Fruit fly (Drosophila melanogaster) whole organism, embryonic: Measurements from ENCODE around the gene Mf.

Experiments used
- B-H2 ChIP-seq: fragments of 200-800 bp; sonication (Bioruptor generic); optimal IDR thresholded peaks from 2 replicates; lab custom pipeline; 2018; ENCODE audit warnings: missing biosample characterization, mild to moderate bottlenecking, missing genetic modification characterization
- CG1024 ChIP-seq: fragments of 200-800 bp; sonication (Bioruptor generic); IDR thresholded peaks from 2 replicates; pipeline ENCODE4 v1.3.6; 2022; ENCODE audit warnings: missing biosample characterization, missing genetic modification characterization
- CG10462 ChIP-seq: fragments of 200-800 bp; sonication (Bioruptor generic); optimal IDR thresholded peaks from 2 replicates; lab custom pipeline; 2016; ENCODE audit warnings: missing biosample characterization, missing genetic modification characterization
- CG10654 ChIP-seq: fragments of 200-800 bp; sonication (Bioruptor generic); optimal IDR thresholded peaks from 2 replicates; lab custom pipeline; 2016; ENCODE audit warnings: missing biosample characterization, missing genetic modification characterization
- CG11247 ChIP-seq: fragments of 200-800 bp; sonication (Bioruptor generic); IDR thresholded peaks from 2 replicates; pipeline ENCODE4 v1.3.6; 2022; ENCODE audit warnings: missing biosample characterization, missing genetic modification characterization
- CG1233 ChIP-seq: fragments of 200-800 bp; sonication (Bioruptor generic); optimal IDR thresholded peaks from 4 replicates; lab custom pipeline; 2018; ENCODE audit warnings: missing biosample characterization, mild to moderate bottlenecking, missing genetic modification characterization
- CG15011 ChIP-seq: fragments of 200-800 bp; sonication (Bioruptor generic); optimal IDR thresholded peaks from 3 replicates; lab custom pipeline; 2018; ENCODE audit warnings: missing biosample characterization, mild to moderate bottlenecking, missing genetic modification characterization
- CG1529 ChIP-seq: fragments of 200-800 bp; sonication (Bioruptor generic); optimal IDR thresholded peaks from 3 replicates; lab custom pipeline; 2018; ENCODE audit warnings: missing biosample characterization, missing genetic modification characterization
- CG1602 ChIP-seq: fragments of 200-800 bp; sonication (Bioruptor generic); optimal IDR thresholded peaks from 3 replicates; lab custom pipeline; 2016; ENCODE audit warnings: missing biosample characterization, missing genetic modification characterization
- CG17802 ChIP-seq: fragments of 200-800 bp; sonication (Bioruptor generic); optimal IDR thresholded peaks from 2 replicates; lab custom pipeline; 2018; ENCODE audit warnings: missing biosample characterization, mild to moderate bottlenecking, missing genetic modification characterization, moderate library complexity
- CG18619 ChIP-seq: fragments of 200-800 bp; sonication (Bioruptor generic); optimal IDR thresholded peaks from 3 replicates; lab custom pipeline; 2017; ENCODE audit warnings: missing biosample characterization, mild to moderate bottlenecking, missing genetic modification characterization
- CG18764 ChIP-seq: fragments of 200-800 bp; sonication (Bioruptor generic); optimal IDR thresholded peaks from 3 replicates; lab custom pipeline; 2016; ENCODE audit warnings: missing biosample characterization, missing genetic modification characterization
- CG2889 ChIP-seq: fragments of 200-800 bp; sonication (Bioruptor generic); IDR thresholded peaks from 3 replicates; pipeline ENCODE4 v1.3.6; 2022; ENCODE audit warnings: missing biosample characterization, missing genetic modification characterization
- CG31224 ChIP-seq: fragments of 200-800 bp; sonication (Bioruptor generic); IDR thresholded peaks from 2 replicates; pipeline ENCODE4 v1.3.6; 2022; ENCODE audit warnings: missing biosample characterization, missing genetic modification characterization
- CG3407 ChIP-seq: fragments of 200-800 bp; sonication (Bioruptor generic); optimal IDR thresholded peaks from 2 replicates; lab custom pipeline; 2018; ENCODE audit warnings: missing biosample characterization, mild to moderate bottlenecking, missing genetic modification characterization
- CG4404 ChIP-seq: fragments of 200-800 bp; sonication (Bioruptor generic); IDR thresholded peaks from 2 replicates; pipeline ENCODE4 v1.3.6; 2022; ENCODE audit warnings: missing biosample characterization, missing genetic modification characterization
- CG5953 ChIP-seq: fragments of 200-800 bp; sonication (Bioruptor generic); IDR thresholded peaks from 2 replicates; pipeline ENCODE4 v1.3.6; 2022; ENCODE audit warnings: missing biosample characterization, missing genetic modification characterization
- CG6689 ChIP-seq: fragments of 200-800 bp; sonication (Bioruptor generic); IDR thresholded peaks from 2 replicates; pipeline ENCODE4 v1.3.6; 2022; ENCODE audit warnings: missing biosample characterization, missing genetic modification characterization
- CG6854 ChIP-seq: fragments of 200-800 bp; sonication (Bioruptor generic); optimal IDR thresholded peaks from 3 replicates; lab custom pipeline; 2017; ENCODE audit warnings: missing biosample characterization, mild to moderate bottlenecking, missing genetic modification characterization
- CG7357 ChIP-seq: fragments of 200-800 bp; sonication (Bioruptor generic); IDR thresholded peaks from 3 replicates; pipeline ENCODE4 v1.3.6; 2022; ENCODE audit warnings: missing biosample characterization, missing genetic modification characterization
- CG7987 ChIP-seq: fragments of 200-800 bp; sonication (Bioruptor generic); optimal IDR thresholded peaks from 2 replicates; lab custom pipeline; 2018; ENCODE audit warnings: missing biosample characterization, mild to moderate bottlenecking, missing genetic modification characterization, moderate library complexity
- CG8089 ChIP-seq: fragments of 200-800 bp; sonication (Bioruptor generic); optimal IDR thresholded peaks from 3 replicates; lab custom pipeline; 2016; ENCODE audit warnings: missing biosample characterization, missing genetic modification characterization
- CG8478 ChIP-seq: fragments of >200 bp; optimal IDR thresholded peaks from 2 replicates; lab custom pipeline; 2018
- Dp ChIP-seq: fragments of 200-800 bp; sonication (Bioruptor generic); optimal IDR thresholded peaks from 2 replicates; lab custom pipeline; 2018; ENCODE audit warnings: missing biosample characterization, mild to moderate bottlenecking, missing genetic modification characterization, moderate library complexity
- Eip74EF ChIP-seq, 2 experiments: fragments of 200-800 bp in 1 of 2; fragments of >200 bp in 1 of 2; sonication (Bioruptor generic) in 1 of 2; optimal IDR thresholded peaks; 2 replicates each; lab custom pipeline; 2017 to 2019; ENCODE audit warnings: missing biosample characterization in 2 of 2, missing genetic modification characterization in 2 of 2, mild to moderate bottlenecking in 1 of 2, moderate library complexity in 1 of 2
- Hmr ChIP-seq: fragments of 200-800 bp; sonication (Bioruptor generic); optimal IDR thresholded peaks from 3 replicates; lab custom pipeline; 2017; ENCODE audit warnings: mild to moderate bottlenecking, missing biosample characterization, missing genetic modification reagents, missing genetic modification characterization
- Max ChIP-seq: fragments of 200-800 bp; sonication (Bioruptor generic); optimal IDR thresholded peaks from 2 replicates; lab custom pipeline; 2016; ENCODE audit warnings: missing biosample characterization, mild to moderate bottlenecking, missing genetic modification characterization
- Meics ChIP-seq: fragments of 200-800 bp; sonication (Bioruptor generic); optimal IDR thresholded peaks from 2 replicates; lab custom pipeline; 2017; ENCODE audit warnings: missing biosample characterization, mild to moderate bottlenecking, missing genetic modification characterization
- Neu2 ChIP-seq: fragments of 200-800 bp; sonication (Bioruptor generic); optimal IDR thresholded peaks from 3 replicates; lab custom pipeline; 2016; ENCODE audit warnings: missing biosample characterization, missing genetic modification characterization, borderline replicate concordance
- Opbp ChIP-seq: fragments of 200-800 bp; sonication (Bioruptor generic); IDR thresholded peaks from 3 replicates; pipeline ENCODE4 v1.3.6; 2022; ENCODE audit warnings: missing biosample characterization, missing genetic modification characterization; ENCODE audit not compliant: partially characterized antibody
- Poxn ChIP-seq: fragments of 200-800 bp; sonication (Bioruptor generic); IDR thresholded peaks from 2 replicates; pipeline ENCODE4 v1.3.6; 2022; ENCODE audit warnings: missing biosample characterization, missing genetic modification characterization
- Ravus ChIP-seq: fragments of 200-800 bp; sonication (Bioruptor generic); IDR thresholded peaks from 2 replicates; pipeline ENCODE4 v1.3.6; 2022; ENCODE audit warnings: missing biosample characterization, missing genetic modification characterization
- Spps ChIP-seq: fragments of 200-800 bp; sonication (Bioruptor generic); optimal IDR thresholded peaks from 2 replicates; lab custom pipeline; 2018; ENCODE audit warnings: missing biosample characterization, mild to moderate bottlenecking, missing genetic modification characterization
- bab2 ChIP-seq: fragments of 200-800 bp; sonication (Bioruptor generic); optimal IDR thresholded peaks from 2 replicates; lab custom pipeline; 2016; ENCODE audit warnings: missing biosample characterization, missing genetic modification characterization
- bbx ChIP-seq: fragments of 200-800 bp; sonication (Bioruptor generic); IDR thresholded peaks from 2 replicates; pipeline ENCODE4 v1.3.6; 2022; ENCODE audit warnings: missing biosample characterization, missing genetic modification characterization; ENCODE audit not compliant: partially characterized antibody
- bsh ChIP-seq, 2 experiments: fragments of 200-800 bp; sonication (Bioruptor generic); optimal IDR thresholded peaks; 2 replicates each; lab custom pipeline; 2017 to 2018; ENCODE audit warnings: mild to moderate bottlenecking in 2 of 2, missing biosample characterization in 2 of 2, missing genetic modification characterization in 2 of 2, moderate library complexity in 1 of 2
- emc ChIP-seq: fragments of 200-800 bp; sonication (Bioruptor generic); optimal IDR thresholded peaks from 2 replicates; lab custom pipeline; 2016; ENCODE audit warnings: missing biosample characterization, missing genetic modification characterization
- fru ChIP-seq: fragments of >200 bp; optimal IDR thresholded peaks from 2 replicates; lab custom pipeline; 2017
- gro ChIP-seq: fragments of 200-800 bp; sonication (Bioruptor generic); optimal IDR thresholded peaks from 2 replicates; lab custom pipeline; 2016; ENCODE audit warnings: missing biosample characterization, missing genetic modification characterization
- hth ChIP-seq: fragments of >200 bp; optimal IDR thresholded peaks from 2 replicates; lab custom pipeline; 2017; ENCODE audit warnings: inconsistent platforms
- knrl ChIP-seq: fragments of 200-800 bp; sonication (Bioruptor generic); IDR thresholded peaks from 3 replicates; pipeline ENCODE4 v1.3.6; 2022; ENCODE audit warnings: missing biosample characterization, missing genetic modification characterization; ENCODE audit not compliant: partially characterized antibody
- org-1 ChIP-seq: fragments of 200-800 bp; sonication (Bioruptor generic); optimal IDR thresholded peaks from 2 replicates; lab custom pipeline; 2017; ENCODE audit warnings: missing biosample characterization, missing genetic modification characterization
- peb ChIP-seq: fragments of 200-800 bp; sonication (Bioruptor generic); IDR thresholded peaks from 2 replicates; pipeline ENCODE4 v1.3.6; 2022; ENCODE audit warnings: missing biosample characterization, missing genetic modification characterization
- repo ChIP-seq: fragments of 200-800 bp; sonication (Bioruptor generic); optimal IDR thresholded peaks from 2 replicates; lab custom pipeline; 2016; ENCODE audit warnings: missing biosample characterization, missing genetic modification characterization
- sens-2 ChIP-seq: fragments of 200-800 bp; sonication (Bioruptor generic); IDR thresholded peaks from 2 replicates; pipeline ENCODE4 v1.3.6; 2022; ENCODE audit warnings: missing biosample characterization, missing genetic modification characterization
- sim ChIP-seq: fragments of 200-800 bp; sonication (Bioruptor generic); IDR thresholded peaks from 2 replicates; pipeline ENCODE4 v1.3.6; 2022; ENCODE audit warnings: missing biosample characterization, missing genetic modification characterization
- sqz ChIP-seq: fragments of 200-800 bp; sonication (Bioruptor generic); optimal IDR thresholded peaks from 3 replicates; lab custom pipeline; 2018; ENCODE audit warnings: missing biosample characterization, mild to moderate bottlenecking, missing genetic modification characterization
- ssp ChIP-seq: fragments of 200-800 bp; sonication (Bioruptor generic); IDR thresholded peaks from 2 replicates; pipeline ENCODE4 v1.3.6; 2022; ENCODE audit warnings: missing biosample characterization, missing genetic modification characterization
- usp ChIP-seq: fragments of >200 bp; optimal IDR thresholded peaks from 2 replicates; lab custom pipeline; 2017; ENCODE audit warnings: missing biosample characterization, missing genetic modification characterization
- vnd ChIP-seq: fragments of 200-800 bp; sonication (Bioruptor generic); IDR thresholded peaks from 3 replicates; pipeline ENCODE4 v1.3.6; 2022; ENCODE audit warnings: missing biosample characterization, missing genetic modification characterization; ENCODE audit not compliant: partially characterized antibody

The Mf gene

dm6 chr3R:15128646-15129429 lies 52.5 kb downstream of the Mf start (continued):
- TF ChIP-seq CG15011 (no peak), CG18764 (GFP tag; lab: Kevin White, UChicago) (no peak), ssp (GFP tag; lab: Robert Waterston, UW) (no peak), CG17802 (tag; lab: Kevin White, UChicago) (no peak), CG8478 (no peak), Eip74EF (GFP tag; optimal IDR thresholded peaks at IDR 0.05; lab: Kevin White, UChicago) (peak in 1 of 2 experiments; percentile 34), Hmr (GFP tag; lab: Kevin White, UChicago) (peak; percentile 71), Poxn (GFP tag; lab: Robert Waterston, UW) (no peak), CG2889 (no peak), Max (GFP tag; lab: Kevin White, UChicago) (peak; percentile 25), Opbp (GFP tag; lab: Robert Waterston, UW) (no peak), Neu2 (GFP tag; lab: Kevin White, UChicago) (no peak), CG3407 (GFP tag; lab: Kevin White, UChicago) (no peak), CG11247 (GFP tag; lab: Robert Waterston, UW) (no peak; the same call in 1 of the 2 replicates), hth (lab: Kevin White, UChicago) (no peak), CG18619 (peak; percentile 43), CG8089 (GFP tag; lab: Kevin White, UChicago) (no peak), CG6689 (GFP tag; lab: Robert Waterston, UW) (peak; percentile 39; the same call in 1 of the 2 replicates), sim (GFP tag; lab: Robert Waterston, UW) (no peak), CG31224 (GFP tag; lab: Robert Waterston, UW) (0 out of 2 replicates have a peak, but pooled peaks have one; percentile 5), Meics (GFP tag; lab: Kevin White, UChicago) (peak; percentile 69), CG7357 (GFP tag; lab: Robert Waterston, UW) (no peak; the same call in 2 of the 3 replicates), Ravus (GFP tag; lab: Robert Waterston, UW) (no peak), sens-2 (GFP tag; lab: Robert Waterston, UW) (no peak), gro (GFP tag; lab: Kevin White, UChicago) (no peak), CG10654 (GFP tag; lab: Kevin White, UChicago) (peak; percentile 10), fru (no peak), CG1529 (GFP tag; lab: Kevin White, UChicago) (no peak), bsh (GFP tag; optimal IDR thresholded peaks at IDR 0.05; lab: Kevin White, UChicago) (peak in 1 of 2 experiments; percentile 7), vnd (GFP tag; lab: Robert Waterston, UW) (no peak), CG6854 (GFP tag; lab: Kevin White, UChicago) (peak; percentile 23), CG7987 (GFP tag; lab: Kevin White, UChicago) (no peak), knrl (GFP tag; lab: Robert Waterston, UW) (no peak), bab2 (GFP tag; lab: Kevin White, UChicago) (no peak), CG1602 (no peak), org-1 (GFP tag; lab: Kevin White, UChicago) (peak; percentile 29), CG1233 (GFP tag; lab: Kevin White, UChicago) (peak; percentile 14), CG4404 (GFP tag; lab: Robert Waterston, UW) (no peak), B-H2 (GFP tag; lab: Kevin White, UChicago) (no peak), CG1024 (GFP tag; lab: Robert Waterston, UW) (no peak), repo (no peak), Spps (tag; lab: Kevin White, UChicago) (no peak), peb (GFP tag; lab: Robert Waterston, UW) (no peak), usp (GFP tag; lab: Kevin White, UChicago) (no peak), bbx (no peak), Dp (no peak), CG10462 (GFP tag; lab: Kevin White, UChicago) (no peak), sqz (GFP tag; lab: Kevin White, UChicago) (no peak), CG5953 (GFP tag; lab: Robert Waterston, UW) (no peak), emc (GFP tag; lab: Kevin White, UChicago) (no peak)
